Worm (Caenorhabditis elegans) whole organism, L1 larva: ENCODE measurements around the gene klf-1.

Experiments used
- jun-1 ChIP-seq: fragments of 150-350 bp; optimal IDR thresholded peaks from 2 replicates; lab custom pipeline; 2014; ENCODE audit warnings: missing biosample characterization, missing genetic modification reagents, missing genetic modification characterization
- nhr-85 ChIP-seq: sonication (generic microtip); peaks from one replicate; lab custom pipeline; 2016; ENCODE audit warnings: missing genetic modification characterization, inconsistent platforms, missing compliant biosample characterization
- pag-3 ChIP-seq: sonication (generic microtip); optimal IDR thresholded peaks from 2 replicates; lab custom pipeline; 2017; ENCODE audit warnings: missing genetic modification characterization, mild to moderate bottlenecking, missing compliant biosample characterization, antibody characterized with exemption, borderline replicate concordance; ENCODE audit not compliant: insufficient read depth
- pqm-1 ChIP-seq: sonication (generic microtip); optimal IDR thresholded peaks from 3 replicates; lab custom pipeline; 2017; ENCODE audit warnings: missing biosample characterization, missing genetic modification characterization

DNA sequence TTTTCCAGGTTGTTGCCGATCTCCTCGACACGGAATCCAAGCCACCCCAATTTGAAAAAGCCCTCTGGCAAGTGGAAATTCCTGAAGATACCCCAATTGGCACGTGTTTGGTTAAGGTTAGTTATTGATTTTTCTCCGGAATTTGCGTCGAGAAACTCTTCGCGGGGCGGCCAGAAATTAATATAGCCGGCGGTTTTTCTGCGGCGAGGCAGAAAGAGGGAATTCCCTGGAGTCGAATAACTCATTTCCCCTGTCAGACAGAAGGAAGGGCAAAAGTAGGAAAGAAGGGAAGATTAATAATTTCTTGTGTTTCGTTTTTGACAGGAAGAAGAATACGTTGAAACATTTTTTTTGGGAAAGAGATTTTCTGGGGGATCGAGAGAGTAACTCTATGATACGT is 44.0 kb downstream of the klf-1 start:
- no peak for TF ChIP-seq nhr-85 (tag; lab: Kevin White, UChicago)
- TF ChIP-seq jun-1 (tag; lab: Kevin White, UChicago), result no peak
- no peak for TF ChIP-seq pqm-1 (tag; lab: Kevin White, UChicago)
- TF ChIP-seq pag-3 (tag; lab: Kevin White, UChicago), result no peak
